Worm (Caenorhabditis elegans): ENCODE data around the gene fbxb-84.

ce11 chrIII:194160-194559, 47.9 kb upstream of the fbxb-84 start, which contains the start of gene F40G9.17:
- no peak for TF ChIP-seq pqm-1 (tag; optimal IDR thresholded peaks at IDR 0.05)
- no peak for TF ChIP-seq hlh-11 (tag; optimal IDR thresholded peaks at IDR 0.05)
- no peak for TF ChIP-seq aly-2 (tag; optimal IDR thresholded peaks at IDR 0.05)
- no peak for TF ChIP-seq ZK546.5 (tag; optimal IDR thresholded peaks at IDR 0.05)
- no peak for TF ChIP-seq zip-2 (tag; optimal IDR thresholded peaks at IDR 0.05)
- no peak for TF ChIP-seq ceh-82 (tag; optimal IDR thresholded peaks at IDR 0.05)
- TF ChIP-seq lsy-2 (tag; optimal IDR thresholded peaks at IDR 0.05) = no peak
- no peak for TF ChIP-seq cey-2 (tag; optimal IDR thresholded peaks at IDR 0.05; ENCODE audit: borderline replicate concordance, insufficient read depth)
- TF ChIP-seq rbr-2 (tag; optimal IDR thresholded peaks at IDR 0.05) = no peak
- TF ChIP-seq Y105C5A.15 (GFP tag; IDR thresholded peaks at IDR 0.05) = no peak
- TF ChIP-seq lir-3 (tag; optimal IDR thresholded peaks at IDR 0.05) = no peak
- no peak for TF ChIP-seq dpl-1 (GFP tag; optimal IDR thresholded peaks at IDR 0.05)
